Fruit fly (Drosophila melanogaster) whole organism, wandering third instar larva: ENCODE results near the gene Ilp7.
A peak's percentile ranks its signal among the peaks of the same experiment; 100 is the strongest.

Experiments used
- Abd-B ChIP-seq: fragments of >200 bp; optimal IDR thresholded peaks from 2 replicates; lab custom pipeline; 2017; ENCODE audit warnings: missing biosample characterization, missing genetic modification characterization
- Mio ChIP-seq: sonication (Bioruptor generic); optimal IDR thresholded peaks from 2 replicates; lab custom pipeline; 2016; ENCODE audit warnings: missing biosample characterization, missing genetic modification characterization
- jim ChIP-seq: fragments of 175-275, 200-325 bp; sonication (Bioruptor generic); optimal IDR thresholded peaks from 2 replicates; lab custom pipeline; 2016; ENCODE audit warnings: missing biosample characterization, mild to moderate bottlenecking, missing genetic modification characterization
- psq ChIP-seq: fragments of 200-800 bp; sonication (Bioruptor generic); optimal IDR thresholded peaks from 3 replicates; lab custom pipeline; 2017; ENCODE audit warnings: missing biosample characterization, mild to moderate bottlenecking, missing genetic modification characterization, moderate library complexity
- sv ChIP-seq: fragments of 200-800 bp; sonication (Bioruptor generic); optimal IDR thresholded peaks from 3 replicates; lab custom pipeline; 2016; ENCODE audit warnings: missing biosample characterization, missing genetic modification characterization

dm6 chrX:3681729-3682482 lies 14.5 kb downstream of the Ilp7 start:
- peak; percentile 88 for TF ChIP-seq psq (GFP tag; lab: Kevin White, UChicago)
- no peak for TF ChIP-seq jim (GFP tag; lab: Kevin White, UChicago)
- TF ChIP-seq sv (GFP tag; lab: Kevin White, UChicago): no peak
- no peak for TF ChIP-seq Mio (GFP tag; lab: Kevin White, UChicago)
- no peak for TF ChIP-seq Abd-B (GFP tag; lab: Kevin White, UChicago)
